Worm (Caenorhabditis elegans) whole organism, L4/young adult: ENCODE results near the gene C18G1.9.

Experiments used
- W03F9.2 ChIP-seq: fragments of 150-350 bp; optimal IDR thresholded peaks from 2 replicates; lab custom pipeline; 2014; ENCODE audit warnings: missing biosample characterization, missing genetic modification characterization
- dao-5 ChIP-seq: sonication (generic microtip); optimal IDR thresholded peaks from 2 replicates; lab custom pipeline; 2016; ENCODE audit warnings: missing genotype, missing genetic modification characterization, moderate library complexity, missing compliant biosample characterization
- him-1 ChIP-seq: sonication (generic microtip); optimal IDR thresholded peaks from 2 replicates; lab custom pipeline; 2016; ENCODE audit warnings: missing genotype, missing genetic modification reagents, missing genetic modification characterization, missing compliant biosample characterization

Gene C18G1.9

ce11 chrV:4745269-4745668 lies 24.3 kb downstream of the C18G1.9 start, which contains the start of gene C18G1.7:
C18G1.7 (plus strand) TSS chrV:4745569.
- TF ChIP-seq him-1 (tag; lab: Kevin White, UChicago) (no peak), dao-5 (tag; lab: Kevin White, UChicago) (no peak), W03F9.2 (tag; lab: Kevin White, UChicago) (no peak)

ce11 chrV:4742190-4742589 lies 27.3 kb downstream of the C18G1.9 start, which contains the start of gene ugt-61:
ugt-61 (plus strand) TSS chrV:4742422.
- TF ChIP-seq dao-5 (tag; lab: Kevin White, UChicago) (no peak), him-1 (tag; lab: Kevin White, UChicago) (no peak), W03F9.2 (tag; lab: Kevin White, UChicago) (no peak)

ce11 chrV:4737727-4738126 lies 31.8 kb downstream of the C18G1.9 start, which contains the start of gene F39G3.2:
F39G3.2 (plus strand) TSS chrV:4737831.
- no peak for TF ChIP-seq him-1 (tag; lab: Kevin White, UChicago)
- TF ChIP-seq dao-5 (tag; lab: Kevin White, UChicago): no peak
- no peak for TF ChIP-seq W03F9.2 (tag; lab: Kevin White, UChicago)

ce11 chrV:4734608-4735007 lies 34.9 kb downstream of the C18G1.9 start:
- TF ChIP-seq him-1 (tag; lab: Kevin White, UChicago) (no peak), W03F9.2 (tag; lab: Kevin White, UChicago) (no peak), dao-5 (tag; lab: Kevin White, UChicago) (no peak)

- no peak for TF ChIP-seq him-1 (tag; lab: Kevin White, UChicago)
- TF ChIP-seq dao-5 (tag; lab: Kevin White, UChicago): no peak
- no peak for TF ChIP-seq W03F9.2 (tag; lab: Kevin White, UChicago)
Measured at ce11 chrV:4733952-4734351, 35.6 kb downstream of the C18G1.9 start.

- TF ChIP-seq W03F9.2 (tag; lab: Kevin White, UChicago): peak; percentile 58
- TF ChIP-seq him-1 (tag; lab: Kevin White, UChicago): peak; percentile 11
- TF ChIP-seq dao-5 (tag; lab: Kevin White, UChicago): no peak
Measured at ce11 chrV:4731154-4731961, 38.2 kb downstream of the C18G1.9 start, which contains the start of gene F39G3.3. F39G3.3 (plus strand) TSS chrV:4731911.

- no peak for TF ChIP-seq W03F9.2 (tag; lab: Kevin White, UChicago)
- no peak for TF ChIP-seq him-1 (tag; lab: Kevin White, UChicago)
- no peak for TF ChIP-seq dao-5 (tag; lab: Kevin White, UChicago)
Measured at ce11 chrV:4730075-4730474, 39.5 kb downstream of the C18G1.9 start, which contains the start of gene tig-2. tig-2 (minus strand) TSS chrV:4730161.

- TF ChIP-seq him-1 (tag; lab: Kevin White, UChicago): no peak
- no peak for TF ChIP-seq W03F9.2 (tag; lab: Kevin White, UChicago)
- no peak for TF ChIP-seq dao-5 (tag; lab: Kevin White, UChicago)
Measured at ce11 chrV:4724453-4724852, 45.1 kb downstream of the C18G1.9 start, which contains the start of gene F39G3.4. F39G3.4 (plus strand) TSS chrV:4724753.

- no peak for TF ChIP-seq him-1 (tag; lab: Kevin White, UChicago)
- no peak for TF ChIP-seq W03F9.2 (tag; lab: Kevin White, UChicago)
- TF ChIP-seq dao-5 (tag; lab: Kevin White, UChicago): no peak
Measured at ce11 chrV:4722314-4722713, 47.2 kb downstream of the C18G1.9 start, which contains the start of gene F39G3.5. F39G3.5 (plus strand) TSS chrV:4722614.

ce11 chrV:4720884-4721464 lies 48.6 kb downstream of the C18G1.9 start:
- TF ChIP-seq W03F9.2 (tag; lab: Kevin White, UChicago): no peak
- TF ChIP-seq him-1 (tag; lab: Kevin White, UChicago): no peak
- no peak for TF ChIP-seq dao-5 (tag; lab: Kevin White, UChicago)

- TF ChIP-seq W03F9.2 (tag; lab: Kevin White, UChicago): no peak
- TF ChIP-seq him-1 (tag; lab: Kevin White, UChicago): no peak
- no peak for TF ChIP-seq dao-5 (tag; lab: Kevin White, UChicago)
Measured at ce11 chrV:4719965-4720364, 49.6 kb downstream of the C18G1.9 start, which contains the start of gene prx-6. prx-6 (minus strand) TSS chrV:4720093.
